Worm (Caenorhabditis elegans) whole organism, L4 larva: ENCODE data around the gene irld-6.

Experiments
- hlh-30 ChIP-seq: sonication (generic microtip); optimal IDR thresholded peaks from 2 replicates; lab custom pipeline; 2017; ENCODE audit warnings: antibody characterized with exemption, mild to moderate bottlenecking, missing genetic modification characterization, missing compliant biosample characterization; ENCODE audit not compliant: insufficient read depth
- rbr-2 ChIP-seq: sonication (generic microtip); optimal IDR thresholded peaks from 2 replicates; lab custom pipeline; 2016; ENCODE audit warnings: missing genotype, missing genetic modification characterization, missing compliant biosample characterization
- unc-130 ChIP-seq: sonication (generic microtip); optimal IDR thresholded peaks from 2 replicates; lab custom pipeline; 2016; ENCODE audit warnings: missing genetic modification reagents, missing genetic modification characterization, missing compliant biosample characterization

irld-6 gene

DNA sequence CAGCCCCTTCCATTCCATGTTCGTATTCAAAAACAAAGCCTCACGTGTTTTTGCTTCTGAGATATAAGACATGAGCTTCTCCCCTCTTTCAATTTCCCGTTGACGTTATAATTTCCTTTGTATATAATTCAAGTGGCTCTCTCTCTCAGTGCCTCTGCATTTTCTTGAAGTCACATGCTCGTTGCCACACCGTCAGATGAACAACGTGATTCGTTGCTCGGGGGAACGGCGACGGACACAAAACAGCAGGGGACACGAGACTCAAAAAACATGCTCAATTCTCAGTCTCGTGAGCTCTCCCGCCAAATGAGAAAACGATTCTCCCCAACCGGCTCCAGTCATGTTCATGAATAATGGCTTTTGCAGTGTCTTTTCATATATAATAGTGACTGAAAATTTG lies 48.3 kb downstream of the irld-6 start:
- peak; percentile 70 for TF ChIP-seq hlh-30 (tag; lab: Kevin White, UChicago)
- peak; percentile 15 for TF ChIP-seq rbr-2 (tag; lab: Kevin White, UChicago)
- no peak for TF ChIP-seq unc-130 (GFP tag; lab: Kevin White, UChicago)
